Worm (Caenorhabditis elegans) whole organism, midembryonic: ENCODE data around the gene hil-2.

Experiments used
- cog-1 ChIP-seq: sonication (generic microtip); optimal IDR thresholded peaks from 2 replicates; lab custom pipeline; 2016; ENCODE audit warnings: missing genetic modification characterization, missing compliant biosample characterization
- flt-1 ChIP-seq: fragments of 200-800 bp; sonication (Bioruptor generic); IDR thresholded peaks from 2 replicates; pipeline ENCODE4 v1.3.6; 2022; ENCODE audit warnings: missing genetic modification characterization, missing compliant biosample characterization
- klf-2 ChIP-seq: fragments of 200-800 bp; sonication (Bioruptor generic); conservative IDR thresholded peaks from 2 replicates; pipeline ENCODE4 v1.3.6; 2022; ENCODE audit warnings: missing genetic modification reagents, missing genetic modification characterization, missing compliant biosample characterization
- ref-1 ChIP-seq: fragments of 200-800 bp; sonication (Bioruptor generic); conservative IDR thresholded peaks from 2 replicates; pipeline ENCODE4 v1.3.6; 2022; ENCODE audit warnings: missing genetic modification reagents, missing genetic modification characterization, missing compliant biosample characterization
- tab-1 ChIP-seq: fragments of 200-800 bp; sonication (Bioruptor generic); IDR thresholded peaks from 2 replicates; pipeline ENCODE4 v1.3.6; 2022; ENCODE audit warnings: missing genetic modification characterization, missing compliant biosample characterization
- ztf-23 ChIP-seq: fragments of 200-800 bp; sonication (Bioruptor generic); IDR thresholded peaks from 2 replicates; pipeline ENCODE4 v1.3.6; 2022; ENCODE audit warnings: missing genetic modification reagents, missing genetic modification characterization, missing compliant biosample characterization
- ztf-29 ChIP-seq: fragments of 200-800 bp; sonication (Bioruptor generic); IDR thresholded peaks from 2 replicates; pipeline ENCODE4 v1.3.6; 2022; ENCODE audit warnings: missing genetic modification reagents, missing genetic modification characterization, missing compliant biosample characterization

DNA sequence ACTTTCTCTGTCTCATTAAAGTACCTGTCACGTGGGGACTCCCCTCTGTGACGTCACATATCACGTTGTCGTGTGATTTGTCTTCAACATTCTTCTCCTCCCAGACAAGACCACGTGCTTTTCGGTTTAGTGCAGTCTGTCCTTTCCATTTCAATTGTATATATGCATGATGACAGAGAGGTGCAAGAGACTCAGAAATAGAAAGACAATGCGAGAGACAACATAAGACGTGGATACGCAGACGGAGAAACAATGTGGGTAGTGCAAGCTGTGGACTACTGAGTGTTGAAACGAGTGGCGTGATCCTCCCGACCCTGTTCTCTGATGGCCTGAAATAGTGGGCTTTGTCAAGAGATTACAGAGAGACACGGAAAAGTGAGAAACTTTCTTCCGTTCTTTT is 42.7 kb downstream of the hil-2 start:
- TF ChIP-seq cog-1 (tag; lab: Kevin White, UChicago) (peak; percentile 44), ztf-29 (no peak), flt-1 (GFP tag; lab: Robert Waterston, UW) (0 out of 2 replicates have a peak, but pooled peaks have one; percentile 50), ztf-23 (no peak; the same call in 1 of the 2 replicates), ref-1 (GFP tag; lab: Robert Waterston, UW) (no peak), klf-2 (GFP tag; lab: Robert Waterston, UW) (no peak), tab-1 (GFP tag; lab: Robert Waterston, UW) (no peak)
